Fruit fly (Drosophila melanogaster): Measurements from ENCODE around the gene CycA.

DNA sequence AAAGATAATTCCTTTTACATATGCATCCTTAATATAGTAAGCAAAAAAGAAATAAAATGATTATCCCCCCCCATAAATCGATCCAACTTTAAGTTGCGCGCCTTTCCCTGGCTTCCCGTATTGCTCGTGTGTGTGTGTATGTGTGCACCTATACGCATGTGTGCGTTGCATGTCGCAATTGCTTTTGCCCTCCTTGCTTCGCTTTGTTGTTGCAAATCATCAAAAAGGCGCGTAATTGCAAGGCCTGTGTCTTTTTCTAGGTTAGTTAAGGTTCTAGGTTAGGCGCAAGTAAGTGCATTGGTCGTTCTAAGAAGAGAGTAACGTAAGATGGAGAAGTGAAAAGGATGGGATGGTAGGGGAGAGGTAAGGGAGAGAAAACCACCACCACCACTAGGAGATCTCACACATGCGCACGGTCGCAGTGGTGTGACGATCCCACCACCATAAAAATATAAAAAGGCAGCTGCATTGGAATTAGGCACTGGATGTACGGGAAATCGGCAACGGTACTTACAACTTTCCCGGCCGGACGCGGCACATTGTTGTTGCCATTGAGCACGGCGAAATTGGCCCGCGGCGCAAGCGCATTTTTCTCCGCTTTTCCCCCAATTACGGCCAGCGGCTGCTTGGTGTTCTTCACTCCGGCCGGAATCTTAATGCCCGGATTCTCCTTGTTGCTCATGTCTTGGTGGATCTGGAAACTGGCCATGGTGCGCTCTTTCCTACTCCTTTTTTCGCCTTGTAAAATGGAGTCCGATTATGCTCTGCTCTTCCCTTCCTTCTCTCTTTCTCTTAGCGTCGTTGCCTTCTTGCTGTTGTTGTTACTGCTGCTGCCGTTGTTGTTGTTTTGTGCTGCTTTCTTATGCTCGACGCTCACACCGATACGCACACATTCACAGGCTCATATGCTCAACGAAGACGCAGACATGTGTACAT, 750 bp downstream of the CycA start:
- TF ChIP-seq psq (optimal IDR thresholded peaks at IDR 0.05) (no peak), ttk (optimal IDR thresholded peaks at IDR 0.05) (no peak), Sin3A (optimal IDR thresholded peaks at IDR 0.05) (no peak), insv (optimal IDR thresholded peaks at IDR 0.05) (no peak), Myc (optimal IDR thresholded peaks at IDR 0.05) (no peak), h (optimal IDR thresholded peaks at IDR 0.05) (no peak)
